Fruit fly (Drosophila melanogaster): ENCODE measurements around the gene Wnt10.

The Wnt10 gene

dm6 chr2L:7424907-7425689 lies 61.9 kb downstream of the Wnt10 start (continued):
- no peak for TF ChIP-seq CG31388 (GFP tag; optimal IDR thresholded peaks at IDR 0.05)
- no peak for TF ChIP-seq phol (tag; optimal IDR thresholded peaks at IDR 0.05)
- no peak for TF ChIP-seq stwl (tag; optimal IDR thresholded peaks at IDR 0.05)
- TF ChIP-seq Mad (GFP tag; optimal IDR thresholded peaks at IDR 0.05) = no peak
- TF ChIP-seq CG42726 (GFP tag; IDR thresholded peaks at IDR 0.05; ENCODE audit: partially characterized antibody) = no peak
- TF ChIP-seq CG8359 (GFP tag; optimal IDR thresholded peaks at IDR 0.05; ENCODE audit: borderline replicate concordance) = no peak
- TF ChIP-seq onecut (GFP tag; IDR thresholded peaks at IDR 0.05) = peak; percentile 6; the same call in 1 of the 2 replicates
- no peak for TF ChIP-seq Tbp (GFP tag; optimal IDR thresholded peaks at IDR 0.05)
- no peak for TF ChIP-seq CG3065 (GFP tag; optimal IDR thresholded peaks at IDR 0.05)
- TF ChIP-seq vvl (GFP tag; IDR thresholded peaks at IDR 0.05) = peak; percentile 68; the same call in 1 of the 2 replicates
- peak; percentile 50 for TF ChIP-seq ftz-f1 (GFP tag; optimal IDR thresholded peaks at IDR 0.05)
- no peak for TF ChIP-seq CG3726 (GFP tag; IDR thresholded peaks at IDR 0.05)
- peak; percentile 7 for TF ChIP-seq Hr3 (GFP tag; optimal IDR thresholded peaks at IDR 0.05)
- TF ChIP-seq CG14014 (GFP tag; IDR thresholded peaks at IDR 0.05) = peak; percentile 81
- TF ChIP-seq Gug (GFP tag; IDR thresholded peaks at IDR 0.05) = peak; percentile 76; the same call in 2 of the 4 replicates
- TF ChIP-seq CG12236 (GFP tag; optimal IDR thresholded peaks at IDR 0.05) = no peak
- TF ChIP-seq CG15514 (GFP tag; optimal IDR thresholded peaks at IDR 0.05) = peak; percentile 67
- TF ChIP-seq D19B (GFP tag; optimal IDR thresholded peaks at IDR 0.05) = peak; percentile 55
- TF ChIP-seq CG4328 (GFP tag; optimal IDR thresholded peaks at IDR 0.05) = no peak
- no peak for TF ChIP-seq dmrt11E (tag; optimal IDR thresholded peaks at IDR 0.05)
- peak; percentile 61; the same call in 1 of the 2 replicates for TF ChIP-seq CG8765 (GFP tag; IDR thresholded peaks at IDR 0.05)
- TF ChIP-seq Xrp1 (GFP tag; IDR thresholded peaks at IDR 0.05) = peak; percentile 22; the same call in 1 of the 2 replicates
- TF ChIP-seq slou (GFP tag; optimal IDR thresholded peaks at IDR 0.05) = peak; percentile 12
- no peak for TF ChIP-seq Rx (GFP tag; IDR thresholded peaks at IDR 0.05)
- peak; percentile 6 for TF ChIP-seq CG12942 (GFP tag; optimal IDR thresholded peaks at IDR 0.05)
- peak; percentile 66 for TF ChIP-seq CG18011 (GFP tag; optimal IDR thresholded peaks at IDR 0.05)
- TF ChIP-seq zf30C (GFP tag; optimal IDR thresholded peaks at IDR 0.05) = no peak
- peak; percentile 50 for TF ChIP-seq bab2 (GFP tag; optimal IDR thresholded peaks at IDR 0.05)
- peak; percentile 18; the same call in 1 of the 3 replicates for TF ChIP-seq B-H1 (GFP tag; IDR thresholded peaks at IDR 0.05)
- no peak for TF ChIP-seq CG17186 (GFP tag; optimal IDR thresholded peaks at IDR 0.05)
- peak; percentile 53; the same call in 1 of the 2 replicates for TF ChIP-seq CG17612 (GFP tag; IDR thresholded peaks at IDR 0.05)
- no peak for TF ChIP-seq Neu2 (GFP tag; optimal IDR thresholded peaks at IDR 0.05; ENCODE audit: borderline replicate concordance)
- peak; percentile 58 for TF ChIP-seq CG30403 (GFP tag; optimal IDR thresholded peaks at IDR 0.05)
- peak; percentile 75 for TF ChIP-seq fu2 (GFP tag; optimal IDR thresholded peaks at IDR 0.05)
- peak; percentile 88 for TF ChIP-seq gro (GFP tag; optimal IDR thresholded peaks at IDR 0.05)
- peak; percentile 80 for TF ChIP-seq CG3847 (GFP tag; IDR thresholded peaks at IDR 0.05)
- no peak for TF ChIP-seq CTCF (GFP tag; optimal IDR thresholded peaks at IDR 0.05)
- peak; percentile 63 for TF ChIP-seq CG10366 (GFP tag; IDR thresholded peaks at IDR 0.05)
- peak; percentile 52 to 85 for TF ChIP-seq Trl (optimal IDR thresholded peaks at IDR 0.05)
- peak; percentile 42 for TF ChIP-seq Trl (GFP tag; optimal IDR thresholded peaks at IDR 0.05)
- TF ChIP-seq CG1792 (GFP tag; optimal IDR thresholded peaks at IDR 0.05) = no peak
- TF ChIP-seq Fer1 (GFP tag; optimal IDR thresholded peaks at IDR 0.05) = peak; percentile 30
- TF ChIP-seq CG13296 (GFP tag; optimal IDR thresholded peaks at IDR 0.05) = no peak
- peak; percentile 73 for TF ChIP-seq Dip3 (GFP tag; optimal IDR thresholded peaks at IDR 0.05)
- TF ChIP-seq seq (GFP tag; IDR thresholded peaks at IDR 0.05) = peak; percentile 45; the same call in 1 of the 2 replicates
- TF ChIP-seq Chrac-16 (GFP tag; optimal IDR thresholded peaks at IDR 0.05) = peak; percentile 41
- TF ChIP-seq CG6689 (GFP tag; IDR thresholded peaks at IDR 0.05) = 0 out of 2 replicates have a peak, but pooled peaks have one; percentile 34
- peak; percentile 34 for TF ChIP-seq CG3995 (GFP tag; optimal IDR thresholded peaks at IDR 0.05)
- TF ChIP-seq CG43689 (GFP tag; IDR thresholded peaks at IDR 0.05) = 0 out of 2 replicates have a peak, but pooled peaks have one; percentile 33
- TF ChIP-seq dati (GFP tag; IDR thresholded peaks at IDR 0.05) = peak; percentile 33; the same call in 1 of the 2 replicates
- TF ChIP-seq CG3281 (GFP tag; optimal IDR thresholded peaks at IDR 0.05) = peak; percentile 82
